Fruit fly (Drosophila melanogaster): ENCODE results near the gene RpL17.

The RpL17 gene

DNA sequence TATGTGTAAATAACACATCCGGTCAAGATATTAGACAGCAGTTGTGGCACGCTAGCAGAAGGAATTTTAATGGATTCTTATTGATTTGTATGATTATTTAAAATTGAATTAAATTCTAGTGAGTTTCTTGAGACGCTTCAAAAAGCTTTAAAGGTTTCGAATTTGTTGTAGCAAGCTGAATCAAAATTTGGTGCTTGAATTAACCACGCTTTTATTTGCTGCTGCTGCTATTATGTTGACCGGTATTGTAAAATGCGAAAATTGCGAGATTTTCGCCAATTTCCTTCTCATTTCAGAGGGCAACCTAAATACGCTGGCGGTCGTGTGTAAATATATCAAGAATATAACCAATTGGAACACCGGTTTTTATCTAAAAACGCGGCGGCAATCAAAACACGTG is 846 bp downstream of the RpL17 start (continued):
- TF ChIP-seq knrl (GFP tag; IDR thresholded peaks at IDR 0.05; ENCODE audit: partially characterized antibody) (no peak), ato (GFP tag; IDR thresholded peaks at IDR 0.05; ENCODE audit: partially characterized antibody) (no peak), CG2120 (GFP tag; optimal IDR thresholded peaks at IDR 0.05) (peak; percentile 14), sens (GFP tag) (peak; percentile 49), Kr (GFP tag; optimal IDR thresholded peaks at IDR 0.05) (no peak), Lim3 (GFP tag; IDR thresholded peaks at IDR 0.05) (no peak), CG18619 (GFP tag; optimal IDR thresholded peaks at IDR 0.05) (no peak)

DNA sequence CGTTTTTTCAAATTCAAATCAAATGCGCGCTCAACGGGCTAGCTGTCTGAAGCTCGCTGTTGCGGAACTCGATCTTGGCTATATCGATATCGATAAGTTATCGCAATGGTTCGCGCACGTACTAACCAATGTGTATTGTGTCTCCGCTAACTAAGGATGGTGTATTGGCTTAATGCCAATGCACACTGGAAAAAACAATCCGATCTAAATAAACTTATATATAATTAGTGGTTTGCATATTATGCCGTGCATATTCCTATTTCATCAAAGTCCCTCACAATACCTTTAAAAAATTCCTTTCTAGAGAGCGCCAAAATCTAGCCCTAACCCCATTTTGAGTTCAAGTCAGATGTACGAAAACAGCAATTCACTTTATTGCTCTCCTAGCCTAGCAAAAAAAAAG is 2.9 kb downstream of the RpL17 start:
- TF ChIP-seq CG6272 (GFP tag; IDR thresholded peaks at IDR 0.05) (peak; percentile 26; the same call in 1 of the 2 replicates), Oli (tag; optimal IDR thresholded peaks at IDR 0.05) (peak; percentile 35), Camta (GFP tag; optimal IDR thresholded peaks at IDR 0.05) (peak; percentile 39), chif (GFP tag; optimal IDR thresholded peaks at IDR 0.05) (peak in 1 of 2 experiments; percentile 32), Nf-YB (GFP tag; optimal IDR thresholded peaks at IDR 0.05) (peak; percentile 1), sr (GFP tag; IDR thresholded peaks at IDR 0.05) (no peak), lab (GFP tag; optimal IDR thresholded peaks at IDR 0.05) (peak; percentile 63), Fer2 (tag; optimal IDR thresholded peaks at IDR 0.05) (no peak), tx (GFP tag; optimal IDR thresholded peaks at IDR 0.05) (no peak), toy (GFP tag; IDR thresholded peaks at IDR 0.05) (no peak), CG11093 (GFP tag; IDR thresholded peaks at IDR 0.05) (no peak), twi (tag; optimal IDR thresholded peaks at IDR 0.05) (no peak), CG11398 (GFP tag; optimal IDR thresholded peaks at IDR 0.05) (no peak), CG3281 (GFP tag; optimal IDR thresholded peaks at IDR 0.05) (peak; percentile 15), eve (GFP tag; optimal IDR thresholded peaks at IDR 0.05) (no peak), bcd (GFP tag; optimal IDR thresholded peaks at IDR 0.05) (peak; percentile 40), CG3995 (GFP tag; optimal IDR thresholded peaks at IDR 0.05) (no peak), CG14860 (GFP tag; IDR thresholded peaks at IDR 0.05; ENCODE audit: partially characterized antibody) (peak; percentile 62; the same call in 1 of the 3 replicates), CG15601 (tag; optimal IDR thresholded peaks at IDR 0.05) (peak; percentile 48), nom (GFP tag; optimal IDR thresholded peaks at IDR 0.05) (no peak), CG10565 (GFP tag; optimal IDR thresholded peaks at IDR 0.05) (no peak), CG9876 (GFP tag; optimal IDR thresholded peaks at IDR 0.05) (no peak), pita (GFP tag; optimal IDR thresholded peaks at IDR 0.05) (peak; percentile 86), CG17361 (GFP tag; IDR thresholded peaks at IDR 0.05) (no peak), gce (GFP tag; IDR thresholded peaks at IDR 0.05) (peak; percentile 50; the same call in 1 of the 3 replicates), CG18011 (GFP tag; optimal IDR thresholded peaks at IDR 0.05) (peak; percentile 98), CG4328 (GFP tag; optimal IDR thresholded peaks at IDR 0.05) (peak; percentile 30), MBD-R2 (GFP tag; IDR thresholded peaks at IDR 0.05) (peak; percentile 51), sc (optimal IDR thresholded peaks at IDR 0.05) (no peak), sc (GFP tag; optimal IDR thresholded peaks at IDR 0.05) (no peak), Trl (optimal IDR thresholded peaks at IDR 0.05) (no peak), Trl (GFP tag; optimal IDR thresholded peaks at IDR 0.05) (peak; percentile 50), CG4617 (GFP tag; optimal IDR thresholded peaks at IDR 0.05; ENCODE audit: borderline replicate concordance) (no peak), CHES-1-like (GFP tag; optimal IDR thresholded peaks at IDR 0.05) (no peak), chm (GFP tag; IDR thresholded peaks at IDR 0.05) (no peak; the same call in 1 of the 2 replicates), kni (GFP tag; optimal IDR thresholded peaks at IDR 0.05) (no peak), CG17186 (GFP tag; optimal IDR thresholded peaks at IDR 0.05) (peak; percentile 93), CG15696 (tag; optimal IDR thresholded peaks at IDR 0.05) (no peak), CG1832 (GFP tag; optimal IDR thresholded peaks at IDR 0.05) (no peak), C15 (GFP tag; IDR thresholded peaks at IDR 0.05) (0 out of 3 replicates have a peak, but pooled peaks have one; percentile 5), NK7.1 (GFP tag; optimal IDR thresholded peaks at IDR 0.05) (no peak), zen2 (GFP tag; IDR thresholded peaks at IDR 0.05; ENCODE audit: partially characterized antibody) (no peak), HLH54F (GFP tag; optimal IDR thresholded peaks at IDR 0.05) (peak; percentile 23)

Measured in whole organism, embryonic.